Worm (Caenorhabditis elegans): ENCODE measurements around the gene ZK616.5.

ce11 chrIV:5382609-5383008 lies 9.1 kb upstream of the ZK616.5 start, which contains the start of gene F41H10.1:
- TF ChIP-seq hmbx-1 (tag; optimal IDR thresholded peaks at IDR 0.05) (no peak), flt-1 (GFP tag; IDR thresholded peaks at IDR 0.05) (no peak)

Measured in whole organism, early embryonic.